Worm (Caenorhabditis elegans) whole organism, L3 larva: Measurements from ENCODE around the gene unc-50.

Experiments used
- elt-1 ChIP-seq: fragments of 150-350 bp; optimal IDR thresholded peaks from 2 replicates; lab custom pipeline; 2014; ENCODE audit warnings: missing biosample characterization, missing genetic modification characterization
- elt-2 ChIP-seq: sonication (generic microtip); optimal IDR thresholded peaks from 2 replicates; lab custom pipeline; 2016; ENCODE audit warnings: missing genetic modification reagents, mild to moderate bottlenecking, missing genetic modification characterization, missing compliant biosample characterization
- nhr-11 ChIP-seq: fragments of 150-350 bp; optimal IDR thresholded peaks from 2 replicates; lab custom pipeline; 2014; ENCODE audit warnings: missing biosample characterization, missing genetic modification characterization
- nhr-28 ChIP-seq: fragments of 150-350 bp; optimal IDR thresholded peaks from 2 replicates; lab custom pipeline; 2014; ENCODE audit warnings: missing biosample characterization, missing genetic modification characterization
- nhr-43 ChIP-seq: sonication (generic microtip); optimal IDR thresholded peaks from 2 replicates; lab custom pipeline; 2016; ENCODE audit warnings: mild to moderate bottlenecking, missing genetic modification characterization, missing compliant biosample characterization; ENCODE audit not compliant: poor library complexity, severe bottlenecking
- snpc-4 ChIP-seq: fragments of 150-350 bp; optimal IDR thresholded peaks from 2 replicates; lab custom pipeline; 2014; ENCODE audit warnings: missing biosample characterization, missing genetic modification characterization
- unc-62 ChIP-seq: fragments of 150-350 bp; sonication (generic microtip); optimal IDR thresholded peaks from 4 replicates; lab custom pipeline; 2014; ENCODE audit warnings: missing biosample characterization, missing genetic modification reagents, missing genetic modification characterization
- ztf-11 ChIP-seq: fragments of 150-350 bp; optimal IDR thresholded peaks from 2 replicates; lab custom pipeline; 2014; ENCODE audit warnings: missing biosample characterization, missing genetic modification characterization
- ztf-4 ChIP-seq: fragments of 150-350 bp; optimal IDR thresholded peaks from 2 replicates; lab custom pipeline; 2014; ENCODE audit warnings: missing biosample characterization, missing genetic modification characterization

ce11 chrIII:10306049-10306448, 11.9 kb downstream of the unc-50 start, which contains the start of gene T07A5.1:
- no peak for TF ChIP-seq ztf-4 (tag; lab: Kevin White, UChicago)
- no peak for TF ChIP-seq ztf-11 (tag; lab: Kevin White, UChicago)
- TF ChIP-seq nhr-11 (tag; lab: Kevin White, UChicago), result no peak
- TF ChIP-seq snpc-4 (tag; lab: Kevin White, UChicago), result no peak
- no peak for TF ChIP-seq nhr-28 (tag; lab: Kevin White, UChicago)
- no peak for TF ChIP-seq nhr-43
- TF ChIP-seq unc-62 (GFP tag; lab: Kevin White, UChicago), result no peak
- peak; percentile 80 for TF ChIP-seq elt-1
- no peak for TF ChIP-seq elt-2
